Fruit fly (Drosophila melanogaster) Kc167 (cell line): ENCODE measurements around the gene Jon99Fi.

Experiments used
- Myc ChIP-seq: fragments of >200 bp; optimal IDR thresholded peaks from 2 replicates; lab custom pipeline; 2017; ENCODE audit warnings: missing external identifiers
- Sin3A ChIP-seq: fragments of >200 bp; optimal IDR thresholded peaks from 2 replicates; lab custom pipeline; 2018; ENCODE audit warnings: missing external identifiers
- h ChIP-seq: fragments of >200 bp; optimal IDR thresholded peaks from 3 replicates; lab custom pipeline; 2018; ENCODE audit warnings: missing external identifiers
- insv ChIP-seq: fragments of >200 bp; optimal IDR thresholded peaks from 3 replicates; lab custom pipeline; 2018; ENCODE audit warnings: missing external identifiers
- psq ChIP-seq: fragments of >200 bp; optimal IDR thresholded peaks from 2 replicates; lab custom pipeline; 2017; ENCODE audit warnings: missing external identifiers
- ttk ChIP-seq: sonication (Bioruptor generic); optimal IDR thresholded peaks from 2 replicates; lab custom pipeline; 2017; ENCODE audit warnings: missing external identifiers

The Jon99Fi gene

dm6 chr3R:30460187-30460586 lies 28.6 kb upstream of the Jon99Fi start:
- TF ChIP-seq ttk (lab: Kevin White, UChicago) (no peak), psq (lab: Kevin White, UChicago) (no peak), Myc (lab: Kevin White, UChicago) (no peak), h (no peak), Sin3A (no peak), insv (lab: Kevin White, UChicago) (no peak)

- no peak for TF ChIP-seq Sin3A
- TF ChIP-seq h = no peak
Measured at dm6 chr3R:30461608-30462243, 27.0 kb upstream of the Jon99Fi start.

dm6 chr3R:30464244-30464643 lies 24.5 kb upstream of the Jon99Fi start:
- TF ChIP-seq Myc (lab: Kevin White, UChicago) = no peak
- no peak for TF ChIP-seq insv (lab: Kevin White, UChicago)
- TF ChIP-seq h = no peak
- no peak for TF ChIP-seq Sin3A
- TF ChIP-seq ttk (lab: Kevin White, UChicago) = no peak
- TF ChIP-seq psq (lab: Kevin White, UChicago) = no peak

dm6 chr3R:30465775-30466494 lies 22.8 kb upstream of the Jon99Fi start, which contains the start of gene PH4alphaEFB:
TSS of gene PH4alphaEFB (plus strand) at chr3R:30466050.
- TF ChIP-seq Sin3A (no peak), Myc (lab: Kevin White, UChicago) (no peak), psq (lab: Kevin White, UChicago) (no peak), insv (lab: Kevin White, UChicago) (no peak), ttk (lab: Kevin White, UChicago) (no peak), h (no peak)

- TF ChIP-seq Myc (lab: Kevin White, UChicago) = no peak
- TF ChIP-seq h = no peak
- TF ChIP-seq Sin3A = no peak
Measured at dm6 chr3R:30466515-30466914, 22.2 kb upstream of the Jon99Fi start.

- TF ChIP-seq Myc (lab: Kevin White, UChicago) = no peak
Measured at dm6 chr3R:30467062-30467461, 21.7 kb upstream of the Jon99Fi start.

- TF ChIP-seq psq (lab: Kevin White, UChicago) (no peak), ttk (lab: Kevin White, UChicago) (no peak), Sin3A (no peak), h (no peak), insv (lab: Kevin White, UChicago) (no peak), Myc (lab: Kevin White, UChicago) (no peak)
Measured at dm6 chr3R:30470690-30471089, 18.1 kb upstream of the Jon99Fi start.

dm6 chr3R:30472331-30472730 lies 16.4 kb upstream of the Jon99Fi start:
- TF ChIP-seq psq (lab: Kevin White, UChicago) = no peak
- no peak for TF ChIP-seq h
- no peak for TF ChIP-seq Myc (lab: Kevin White, UChicago)
- no peak for TF ChIP-seq ttk (lab: Kevin White, UChicago)
- TF ChIP-seq insv (lab: Kevin White, UChicago) = no peak
- no peak for TF ChIP-seq Sin3A

dm6 chr3R:30474667-30475213 lies 14.0 kb upstream of the Jon99Fi start:
- TF ChIP-seq psq (lab: Kevin White, UChicago) (no peak), Myc (lab: Kevin White, UChicago) (no peak), h (no peak), insv (lab: Kevin White, UChicago) (no peak), ttk (lab: Kevin White, UChicago) (no peak), Sin3A (no peak)

- no peak for TF ChIP-seq ttk (lab: Kevin White, UChicago)
- TF ChIP-seq h = no peak
- no peak for TF ChIP-seq Sin3A
- TF ChIP-seq Myc (lab: Kevin White, UChicago) = no peak
- TF ChIP-seq psq (lab: Kevin White, UChicago) = no peak
- no peak for TF ChIP-seq insv (lab: Kevin White, UChicago)
Measured at dm6 chr3R:30475910-30476309, 12.9 kb upstream of the Jon99Fi start.

dm6 chr3R:30476367-30476766 lies 12.4 kb upstream of the Jon99Fi start, which contains the start of gene spdo:
TSS of gene spdo (plus strand) at chr3R:30476684.
- TF ChIP-seq Sin3A = no peak
- no peak for TF ChIP-seq ttk (lab: Kevin White, UChicago)
- no peak for TF ChIP-seq Myc (lab: Kevin White, UChicago)
- no peak for TF ChIP-seq insv (lab: Kevin White, UChicago)
- no peak for TF ChIP-seq h
- no peak for TF ChIP-seq psq (lab: Kevin White, UChicago)

dm6 chr3R:30487828-30488227 lies 935 bp upstream of the Jon99Fi start, which contains the start of gene Jon99Fii:
TSS of gene Jon99Fii (minus strand) at chr3R:30487928.
- no peak for TF ChIP-seq psq (lab: Kevin White, UChicago)
- no peak for TF ChIP-seq Myc (lab: Kevin White, UChicago)
- TF ChIP-seq insv (lab: Kevin White, UChicago) = no peak
- TF ChIP-seq Sin3A = no peak
- no peak for TF ChIP-seq h
- TF ChIP-seq ttk (lab: Kevin White, UChicago) = no peak
